Worm (Caenorhabditis elegans) whole organism, mixed stage, embryonic: ENCODE data around the gene efl-1.

Experiments used
- ceh-43 ChIP-seq: fragments of 200-800 bp; sonication (Bioruptor generic); optimal IDR thresholded peaks from 2 replicates; lab custom pipeline; 2018; ENCODE audit warnings: mild to moderate bottlenecking, missing genetic modification characterization, moderate library complexity, missing compliant biosample characterization
- elt-3 ChIP-seq: fragments of 150-350 bp; optimal IDR thresholded peaks from 2 replicates; lab custom pipeline; 2014; ENCODE audit warnings: missing biosample characterization, missing genetic modification characterization
- hlh-1 ChIP-seq: fragments of 150-350 bp; optimal IDR thresholded peaks from 2 replicates; lab custom pipeline; 2014; ENCODE audit warnings: missing biosample characterization, missing genetic modification reagents, missing genetic modification characterization
- lin-13 ChIP-seq: fragments of 150-350 bp; optimal IDR thresholded peaks from 2 replicates; lab custom pipeline; 2014; ENCODE audit warnings: missing biosample characterization, missing genetic modification characterization
- lsy-2 ChIP-seq: fragments of 150-350 bp; optimal IDR thresholded peaks from 2 replicates; lab custom pipeline; 2014; ENCODE audit warnings: missing biosample characterization, missing genetic modification characterization
- nhr-237 ChIP-seq: fragments of 150-350 bp; optimal IDR thresholded peaks from 2 replicates; lab custom pipeline; 2014; ENCODE audit warnings: missing biosample characterization, missing genetic modification characterization
- sptf-1 ChIP-seq: sonication (generic microtip); optimal IDR thresholded peaks from 2 replicates; lab custom pipeline; 2017; ENCODE audit warnings: mild to moderate bottlenecking, missing genetic modification characterization, moderate library complexity, missing compliant biosample characterization
- unc-62 ChIP-seq: fragments of 150-350 bp; optimal IDR thresholded peaks from 2 replicates; lab custom pipeline; 2014; ENCODE audit warnings: missing biosample characterization, missing genetic modification reagents, missing genetic modification characterization

DNA sequence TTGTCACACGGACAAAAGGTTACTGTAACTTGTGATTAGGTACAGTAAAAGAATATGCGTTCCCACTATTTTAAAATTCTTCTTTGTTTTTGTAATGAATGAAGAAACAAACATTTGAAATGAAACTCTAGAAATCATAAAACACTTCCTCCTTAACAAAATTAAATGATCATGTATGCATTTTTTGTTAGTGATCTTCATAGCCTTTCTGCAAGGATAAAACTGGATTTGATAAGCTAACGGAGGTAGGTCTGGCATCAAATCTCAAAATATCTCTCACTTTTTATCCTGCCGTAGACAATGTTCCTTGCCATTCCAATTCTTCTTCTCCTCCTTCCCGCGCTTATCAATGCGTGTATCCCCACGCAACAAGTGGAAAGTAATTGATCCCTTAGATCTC is 14.0 kb downstream of the efl-1 start, which contains the start of gene clec-238:
- no peak for TF ChIP-seq elt-3
- TF ChIP-seq ceh-43 (GFP tag; lab: Kevin White, UChicago) = no peak
- no peak for TF ChIP-seq unc-62 (GFP tag; lab: Kevin White, UChicago)
- no peak for TF ChIP-seq lsy-2 (tag; lab: Kevin White, UChicago)
- TF ChIP-seq hlh-1 (tag; lab: Kevin White, UChicago) = no peak
- no peak for TF ChIP-seq lin-13
- no peak for TF ChIP-seq nhr-237 (tag; lab: Kevin White, UChicago)
- no peak for TF ChIP-seq sptf-1 (tag; lab: Kevin White, UChicago)
